Worm (Caenorhabditis elegans): ENCODE measurements around the gene srt-47.
A peak's percentile ranks its signal among the peaks of the same experiment; 100 is the strongest.

srt-47 gene

DNA sequence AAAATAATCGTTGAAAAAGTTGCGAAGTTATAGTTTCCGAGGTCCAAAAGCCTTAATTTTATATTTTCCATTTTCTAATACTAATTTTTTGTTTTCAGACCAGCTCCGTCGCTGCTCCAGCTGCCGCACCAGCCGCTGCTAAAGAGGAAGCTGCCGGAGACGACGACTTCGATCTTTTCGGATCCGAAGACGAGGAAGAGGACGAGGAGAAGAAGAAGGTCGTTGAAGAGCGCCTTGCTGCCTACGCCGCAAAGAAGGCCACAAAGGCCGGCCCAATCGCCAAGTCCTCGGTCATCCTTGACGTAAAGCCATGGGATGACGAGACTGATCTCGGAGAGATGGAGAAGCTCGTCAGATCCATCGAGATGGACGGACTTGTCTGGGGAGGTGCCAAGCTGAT, 14.3 kb downstream of the srt-47 start:
- TF ChIP-seq F13C5.2 (tag; optimal IDR thresholded peaks at IDR 0.05) = no peak
- TF ChIP-seq hnd-1 (tag; optimal IDR thresholded peaks at IDR 0.05) = no peak
- no peak for TF ChIP-seq ceh-36 (tag; optimal IDR thresholded peaks at IDR 0.05)
- no peak for TF ChIP-seq hmbx-1 (tag; optimal IDR thresholded peaks at IDR 0.05)
- TF ChIP-seq B0310.2 (tag; optimal IDR thresholded peaks at IDR 0.05) = no peak
- no peak for TF ChIP-seq tbx-11 (GFP tag; IDR thresholded peaks at IDR 0.05)
- TF ChIP-seq scrt-1 (GFP tag; IDR thresholded peaks at IDR 0.05) = no peak
- no peak for TF ChIP-seq tbx-37 (GFP tag; conservative IDR thresholded peaks at IDR 0.05)
- TF ChIP-seq pes-1 (GFP tag; IDR thresholded peaks at IDR 0.05) = no peak
- TF ChIP-seq hmg-4 (GFP tag; optimal IDR thresholded peaks at IDR 0.05) = no peak
- TF ChIP-seq aly-1 (tag; optimal IDR thresholded peaks at IDR 0.05) = no peak
- no peak for TF ChIP-seq tra-4 (tag; optimal IDR thresholded peaks at IDR 0.05)
- no peak for TF ChIP-seq ceh-13 (GFP tag; optimal IDR thresholded peaks at IDR 0.05)

DNA sequence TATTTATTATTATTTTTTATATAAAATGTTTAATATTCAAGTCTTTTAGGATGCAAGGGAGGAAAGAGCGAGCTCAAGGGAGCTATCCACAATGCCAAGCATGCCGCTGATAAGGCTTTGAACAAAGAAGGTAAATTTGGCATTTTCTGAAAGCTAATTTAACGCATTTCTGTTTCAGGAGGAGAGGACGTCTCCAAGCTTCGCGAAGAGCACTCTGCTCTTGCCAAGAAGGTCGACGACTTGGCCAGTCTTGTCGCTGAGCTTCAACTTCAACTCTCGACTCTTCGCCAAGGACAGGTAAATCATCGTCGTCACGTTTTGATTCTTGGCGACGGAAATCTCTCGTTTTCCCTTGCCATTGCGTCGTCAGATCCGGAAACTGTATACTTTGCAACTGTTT, 15.7 kb downstream of the srt-47 start:
- no peak for TF ChIP-seq flt-1 (GFP tag; IDR thresholded peaks at IDR 0.05)
- no peak for TF ChIP-seq tbx-11 (GFP tag; IDR thresholded peaks at IDR 0.05)
- no peak for TF ChIP-seq pes-1 (GFP tag; IDR thresholded peaks at IDR 0.05)
- TF ChIP-seq hnd-1 (tag; optimal IDR thresholded peaks at IDR 0.05) = no peak
- TF ChIP-seq B0310.2 (tag; optimal IDR thresholded peaks at IDR 0.05) = no peak
- TF ChIP-seq tra-4 (tag; optimal IDR thresholded peaks at IDR 0.05) = no peak
- no peak for TF ChIP-seq aly-1 (tag; optimal IDR thresholded peaks at IDR 0.05)

DNA sequence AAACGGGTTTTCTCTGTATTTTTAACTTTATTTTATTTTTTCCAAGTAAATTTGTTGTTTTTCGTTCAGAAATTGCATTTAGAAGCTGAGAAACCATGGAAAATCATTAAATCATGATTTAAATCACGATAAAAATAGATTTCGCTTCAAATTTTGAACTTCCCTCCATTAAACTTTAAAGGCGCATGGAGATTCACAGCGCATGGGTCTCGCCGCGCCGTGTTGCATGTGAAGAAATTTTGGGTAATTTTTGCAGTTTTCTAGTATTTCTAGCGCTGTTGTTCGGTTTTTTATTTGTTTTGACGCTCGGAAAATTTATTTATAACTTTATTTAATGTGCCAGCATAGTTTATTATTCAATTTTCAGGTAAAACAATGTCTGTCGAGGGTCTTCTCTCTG, 16.2 kb downstream of the srt-47 start, which contains the start of gene eef-1B.2:
Gene eef-1B.2, plus strand, starts transcription at position 358 of the 400 bp plus-strand sequence.
- TF ChIP-seq ama-1 (optimal IDR thresholded peaks at IDR 0.05) (peak; percentile 31), tbx-37 (GFP tag; conservative IDR thresholded peaks at IDR 0.05) (no peak)

DNA sequence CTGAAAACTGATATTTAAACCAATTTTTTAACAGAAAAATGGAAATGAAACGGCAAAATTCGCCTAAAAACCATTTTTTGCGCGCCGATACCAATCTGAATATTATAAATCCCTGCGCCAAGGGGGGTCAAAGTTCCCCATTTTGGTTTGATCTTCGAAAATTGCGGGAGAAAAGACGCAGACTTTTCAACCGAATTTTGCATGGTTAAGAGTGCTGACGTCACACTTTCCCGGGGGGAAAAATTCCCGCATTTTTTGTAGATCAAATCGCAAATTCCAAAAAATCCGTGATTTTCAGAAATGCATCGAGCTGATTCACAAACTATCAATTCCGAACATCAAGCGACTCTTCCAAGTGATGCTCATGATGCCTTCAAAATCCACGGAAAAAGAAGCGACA, 23.6 kb downstream of the srt-47 start:
- no peak for TF ChIP-seq hmg-4 (GFP tag; optimal IDR thresholded peaks at IDR 0.05)
- TF ChIP-seq sea-1 (GFP tag; conservative IDR thresholded peaks at IDR 0.05) = no peak
- no peak for TF ChIP-seq flt-1 (GFP tag; IDR thresholded peaks at IDR 0.05)
- no peak for TF ChIP-seq scrt-1 (GFP tag; IDR thresholded peaks at IDR 0.05)
- no peak for TF ChIP-seq hmbx-1 (tag; optimal IDR thresholded peaks at IDR 0.05)
- TF ChIP-seq B0310.2 (tag; optimal IDR thresholded peaks at IDR 0.05) = no peak
- no peak for TF ChIP-seq aly-1 (tag; optimal IDR thresholded peaks at IDR 0.05)
- TF ChIP-seq tbx-37 (GFP tag; conservative IDR thresholded peaks at IDR 0.05) = no peak
- no peak for TF ChIP-seq ceh-13 (GFP tag; optimal IDR thresholded peaks at IDR 0.05)
- TF ChIP-seq ets-7 (tag; optimal IDR thresholded peaks at IDR 0.05) = no peak
- TF ChIP-seq tbx-11 (GFP tag; IDR thresholded peaks at IDR 0.05) = no peak

DNA sequence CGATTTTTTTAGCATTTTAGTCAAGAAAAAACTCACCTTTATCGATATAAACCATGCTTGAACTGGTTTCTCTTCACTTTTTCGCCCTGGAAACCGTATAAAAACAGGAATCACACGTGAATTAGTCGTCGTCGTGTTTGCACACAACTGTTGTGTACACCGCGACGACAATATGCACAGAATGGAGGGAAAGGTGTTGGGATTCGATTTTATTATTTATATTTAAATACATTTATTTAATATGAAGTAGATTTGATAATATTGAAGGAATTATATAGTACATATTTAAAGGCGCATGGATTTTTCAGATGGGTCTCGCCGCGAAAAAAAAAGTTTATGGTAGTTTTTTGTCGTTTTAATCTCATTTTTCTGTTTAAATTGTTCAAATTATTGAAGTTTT, 24.3 kb downstream of the srt-47 start, which contains the start of gene Y41E3.8:
Gene Y41E3.8, minus strand, starts transcription at position 88 of the 400 bp plus-strand sequence.
- TF ChIP-seq B0310.2 (tag; optimal IDR thresholded peaks at IDR 0.05) = no peak
- TF ChIP-seq flt-1 (GFP tag; IDR thresholded peaks at IDR 0.05) = no peak
- TF ChIP-seq ceh-36 (tag; optimal IDR thresholded peaks at IDR 0.05) = no peak
- no peak for TF ChIP-seq scrt-1 (GFP tag; IDR thresholded peaks at IDR 0.05)
- TF ChIP-seq ceh-13 (GFP tag; optimal IDR thresholded peaks at IDR 0.05) = no peak
- TF ChIP-seq hmbx-1 (tag; optimal IDR thresholded peaks at IDR 0.05) = no peak
- no peak for TF ChIP-seq tra-4 (tag; optimal IDR thresholded peaks at IDR 0.05)
- TF ChIP-seq ama-1 (optimal IDR thresholded peaks at IDR 0.05) = no peak
- TF ChIP-seq tbx-11 (GFP tag; IDR thresholded peaks at IDR 0.05) = no peak

DNA sequence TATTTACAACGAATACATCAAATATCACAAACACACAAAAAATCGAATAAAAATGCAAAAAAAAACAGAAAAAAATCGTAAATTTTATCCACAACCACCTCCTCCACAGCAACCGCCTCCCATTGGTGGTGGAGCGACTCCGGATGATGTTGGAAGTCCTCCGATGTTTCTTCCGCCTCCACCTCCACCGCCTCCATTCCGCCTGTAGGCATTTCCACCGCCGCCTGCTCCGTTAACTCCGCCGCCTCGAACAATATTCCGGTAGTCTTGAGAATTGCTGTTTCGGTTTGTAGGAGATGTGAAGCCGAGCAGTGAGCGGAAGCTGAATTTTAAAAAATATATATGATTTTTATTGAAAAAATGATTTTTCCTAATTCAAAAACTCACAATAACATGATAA, 24.8 kb downstream of the srt-47 start:
- TF ChIP-seq hmbx-1 (tag; optimal IDR thresholded peaks at IDR 0.05) (no peak), ama-1 (optimal IDR thresholded peaks at IDR 0.05) (no peak), sea-1 (GFP tag; conservative IDR thresholded peaks at IDR 0.05) (no peak), aly-1 (tag; optimal IDR thresholded peaks at IDR 0.05) (no peak), hnd-1 (tag; optimal IDR thresholded peaks at IDR 0.05) (no peak), tbx-11 (GFP tag; IDR thresholded peaks at IDR 0.05) (no peak), ceh-36 (tag; optimal IDR thresholded peaks at IDR 0.05) (no peak), ets-7 (tag; optimal IDR thresholded peaks at IDR 0.05) (no peak), pes-1 (GFP tag; IDR thresholded peaks at IDR 0.05) (no peak), B0310.2 (tag; optimal IDR thresholded peaks at IDR 0.05) (no peak), flt-1 (GFP tag; IDR thresholded peaks at IDR 0.05) (no peak), tra-4 (tag; optimal IDR thresholded peaks at IDR 0.05) (no peak), hmg-4 (GFP tag; optimal IDR thresholded peaks at IDR 0.05) (no peak), ceh-13 (GFP tag; optimal IDR thresholded peaks at IDR 0.05) (no peak), F13C5.2 (tag; optimal IDR thresholded peaks at IDR 0.05) (no peak), scrt-1 (GFP tag; IDR thresholded peaks at IDR 0.05) (no peak), tbx-37 (GFP tag; conservative IDR thresholded peaks at IDR 0.05) (no peak)

DNA sequence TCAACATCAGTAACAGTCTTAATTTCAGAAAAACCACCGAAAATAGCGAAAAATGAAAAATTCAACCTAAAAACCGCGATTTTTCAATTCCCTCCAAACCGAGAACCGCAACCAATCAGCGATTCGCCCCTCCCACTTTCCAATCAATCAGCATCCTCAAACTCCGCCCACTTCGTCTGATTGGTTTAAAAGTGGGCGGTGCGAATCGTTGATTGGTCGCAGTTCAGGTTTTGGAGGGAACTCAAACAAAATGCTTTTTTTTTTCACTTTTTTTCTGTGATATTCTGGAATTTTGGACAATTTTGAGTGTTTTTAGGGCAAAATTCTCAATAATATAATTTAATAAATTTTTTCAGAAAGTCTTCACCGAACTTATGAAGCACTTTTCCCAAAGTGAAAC, 25.3 kb downstream of the srt-47 start:
- TF ChIP-seq tbx-11 (GFP tag; IDR thresholded peaks at IDR 0.05) = no peak
- no peak for TF ChIP-seq ceh-13 (GFP tag; optimal IDR thresholded peaks at IDR 0.05)
- TF ChIP-seq tbx-37 (GFP tag; conservative IDR thresholded peaks at IDR 0.05) = no peak
- no peak for TF ChIP-seq scrt-1 (GFP tag; IDR thresholded peaks at IDR 0.05)
- no peak for TF ChIP-seq tra-4 (tag; optimal IDR thresholded peaks at IDR 0.05)
- no peak for TF ChIP-seq ceh-36 (tag; optimal IDR thresholded peaks at IDR 0.05)
- TF ChIP-seq aly-1 (tag; optimal IDR thresholded peaks at IDR 0.05) = no peak
- TF ChIP-seq flt-1 (GFP tag; IDR thresholded peaks at IDR 0.05) = no peak
- TF ChIP-seq pes-1 (GFP tag; IDR thresholded peaks at IDR 0.05) = no peak
- no peak for TF ChIP-seq hmg-4 (GFP tag; optimal IDR thresholded peaks at IDR 0.05)
- TF ChIP-seq sea-1 (GFP tag; conservative IDR thresholded peaks at IDR 0.05) = no peak
- no peak for TF ChIP-seq hmbx-1 (tag; optimal IDR thresholded peaks at IDR 0.05)

DNA sequence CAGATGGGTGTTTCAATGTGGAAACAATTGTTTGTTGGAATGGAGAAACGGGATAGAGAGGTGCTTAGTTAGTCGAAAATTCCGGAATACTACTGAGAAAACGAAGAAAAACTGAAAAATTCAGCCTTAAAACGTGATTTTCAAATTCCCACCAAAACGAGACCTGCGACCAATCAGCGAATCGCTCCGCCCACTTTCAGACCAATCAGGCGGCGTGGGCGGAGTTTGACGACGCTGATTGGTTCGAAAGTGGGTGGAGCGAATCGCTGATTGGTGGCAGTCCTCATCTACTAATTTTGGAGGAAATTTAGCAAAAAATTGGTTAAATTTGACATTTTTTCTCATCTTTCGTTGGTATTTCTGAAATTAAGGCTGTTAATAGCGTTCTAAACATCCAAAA, 25.8 kb downstream of the srt-47 start:
- TF ChIP-seq tbx-11 (GFP tag; IDR thresholded peaks at IDR 0.05) (no peak), ceh-36 (tag; optimal IDR thresholded peaks at IDR 0.05) (no peak), ets-7 (tag; optimal IDR thresholded peaks at IDR 0.05) (no peak), scrt-1 (GFP tag; IDR thresholded peaks at IDR 0.05) (no peak), sea-1 (GFP tag; conservative IDR thresholded peaks at IDR 0.05) (no peak), pes-1 (GFP tag; IDR thresholded peaks at IDR 0.05) (no peak), tra-4 (tag; optimal IDR thresholded peaks at IDR 0.05) (no peak), flt-1 (GFP tag; IDR thresholded peaks at IDR 0.05) (no peak), ceh-13 (GFP tag; optimal IDR thresholded peaks at IDR 0.05) (no peak), ama-1 (optimal IDR thresholded peaks at IDR 0.05) (no peak), hmg-4 (GFP tag; optimal IDR thresholded peaks at IDR 0.05) (no peak), hnd-1 (tag; optimal IDR thresholded peaks at IDR 0.05) (no peak), tbx-37 (GFP tag; conservative IDR thresholded peaks at IDR 0.05) (no peak), B0310.2 (tag; optimal IDR thresholded peaks at IDR 0.05) (no peak), hmbx-1 (tag; optimal IDR thresholded peaks at IDR 0.05) (no peak), aly-1 (tag; optimal IDR thresholded peaks at IDR 0.05) (no peak), F13C5.2 (tag; optimal IDR thresholded peaks at IDR 0.05) (no peak)

Measured in whole organism, early embryonic.